Worm (Caenorhabditis elegans): Measurements from ENCODE around the gene T15H9.5.

Gene T15H9.5

DNA sequence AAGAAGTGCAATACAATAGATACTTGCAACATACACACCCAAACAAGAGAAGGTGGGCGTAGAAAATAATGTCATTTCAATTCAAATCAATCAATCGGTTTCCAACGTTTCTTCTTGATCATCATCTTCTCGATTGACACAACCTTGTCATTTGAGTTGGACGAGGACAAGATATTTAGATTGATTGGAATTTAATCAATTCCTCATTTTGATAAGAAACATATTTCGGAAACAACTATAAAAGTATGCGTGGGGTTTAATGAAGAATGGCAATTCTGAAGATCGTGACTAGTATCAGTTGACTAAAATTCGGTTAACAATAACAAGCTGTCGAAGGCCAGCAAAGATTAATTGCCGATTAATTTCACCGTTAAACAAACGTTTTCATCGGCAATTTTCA is 9.4 kb upstream of the T15H9.5 start:
- TF ChIP-seq lin-11 (tag; optimal IDR thresholded peaks at IDR 0.05) (no peak), unc-55 (GFP tag; optimal IDR thresholded peaks at IDR 0.05) (peak; percentile 18)

ce11 chrII:9619995-9620535 is 8.8 kb upstream of the T15H9.5 start:
- TF ChIP-seq nhr-11 (tag; optimal IDR thresholded peaks at IDR 0.05) (peak; percentile 67), ztf-16 (tag; optimal IDR thresholded peaks at IDR 0.05) (no peak)

ce11 chrII:9619402-9619862 is 8.2 kb upstream of the T15H9.5 start:
- no peak for TF ChIP-seq pha-4 (tag; optimal IDR thresholded peaks at IDR 0.05)
- no peak for TF ChIP-seq T23F11.4 (GFP tag; optimal IDR thresholded peaks at IDR 0.05)
- no peak for TF ChIP-seq ahr-1 (tag; optimal IDR thresholded peaks at IDR 0.05)
- no peak for TF ChIP-seq fkh-6 (tag; optimal IDR thresholded peaks at IDR 0.05)
- TF ChIP-seq elt-4 (tag; optimal IDR thresholded peaks at IDR 0.05): no peak
- no peak for TF ChIP-seq sox-2 (GFP tag; IDR thresholded peaks at IDR 0.05)
- TF ChIP-seq gmeb-2 (tag; optimal IDR thresholded peaks at IDR 0.05): no peak
- TF ChIP-seq ttx-3 (tag; optimal IDR thresholded peaks at IDR 0.05): no peak
- TF ChIP-seq unc-55 (GFP tag; optimal IDR thresholded peaks at IDR 0.05): peak; percentile 82
- TF ChIP-seq sdc-2 (tag; optimal IDR thresholded peaks at IDR 0.05): no peak
- TF ChIP-seq ceh-18 (tag; optimal IDR thresholded peaks at IDR 0.05): peak; percentile 63
- no peak for TF ChIP-seq pag-3 (tag; optimal IDR thresholded peaks at IDR 0.05; ENCODE audit: borderline replicate concordance)
- TF ChIP-seq madf-2 (tag; optimal IDR thresholded peaks at IDR 0.05): peak; percentile 33
- TF ChIP-seq ceh-30 (tag; optimal IDR thresholded peaks at IDR 0.05): no peak
- no peak for TF ChIP-seq ceh-24 (tag; optimal IDR thresholded peaks at IDR 0.05)
- TF ChIP-seq syd-9 (tag; optimal IDR thresholded peaks at IDR 0.05): no peak
- no peak for TF ChIP-seq K09A11.1 (tag; optimal IDR thresholded peaks at IDR 0.05; ENCODE audit: insufficient read depth)
- no peak for TF ChIP-seq ets-4 (tag; optimal IDR thresholded peaks at IDR 0.05)
- TF ChIP-seq ztf-16 (tag; optimal IDR thresholded peaks at IDR 0.05): no peak
- TF ChIP-seq pros-1 (tag; optimal IDR thresholded peaks at IDR 0.05): no peak
- no peak for TF ChIP-seq tbx-7 (tag; optimal IDR thresholded peaks at IDR 0.05)
- TF ChIP-seq ceh-2 (tag; optimal IDR thresholded peaks at IDR 0.05): no peak
- no peak for TF ChIP-seq ama-1 (optimal IDR thresholded peaks at IDR 0.05)
- no peak for TF ChIP-seq che-1 (tag; optimal IDR thresholded peaks at IDR 0.05)
- TF ChIP-seq C38D4.7 (GFP tag; optimal IDR thresholded peaks at IDR 0.05): no peak
- TF ChIP-seq pat-9 (tag; optimal IDR thresholded peaks at IDR 0.05): no peak
- no peak for TF ChIP-seq ceh-19 (GFP tag; optimal IDR thresholded peaks at IDR 0.05)
- TF ChIP-seq ref-2 (tag; optimal IDR thresholded peaks at IDR 0.05): no peak
- TF ChIP-seq unc-86 (tag; optimal IDR thresholded peaks at IDR 0.05): no peak
- no peak for TF ChIP-seq C08G9.2 (tag; optimal IDR thresholded peaks at IDR 0.05)
- TF ChIP-seq rnt-1 (tag; optimal IDR thresholded peaks at IDR 0.05): peak; percentile 20
- peak; percentile 29 for TF ChIP-seq tbx-2 (tag; optimal IDR thresholded peaks at IDR 0.05)
- no peak for TF ChIP-seq pqm-1 (tag; optimal IDR thresholded peaks at IDR 0.05)
- TF ChIP-seq nfya-1 (tag; optimal IDR thresholded peaks at IDR 0.05): peak; percentile 36
- TF ChIP-seq hlh-6 (tag; optimal IDR thresholded peaks at IDR 0.05): no peak
- no peak for TF ChIP-seq hlh-8 (tag; optimal IDR thresholded peaks at IDR 0.05)
- TF ChIP-seq pha-2 (tag; optimal IDR thresholded peaks at IDR 0.05): no peak
- no peak for TF ChIP-seq K02D7.2 (tag; optimal IDR thresholded peaks at IDR 0.05)
- TF ChIP-seq hlh-30 (tag; optimal IDR thresholded peaks at IDR 0.05; ENCODE audit: insufficient read depth): no peak
- no peak for TF ChIP-seq odd-2 (tag; optimal IDR thresholded peaks at IDR 0.05)
- no peak for TF ChIP-seq unc-3 (GFP tag; conservative IDR thresholded peaks at IDR 0.05)
- no peak for TF ChIP-seq unc-3 (tag; optimal IDR thresholded peaks at IDR 0.05)
- TF ChIP-seq ceh-48 (tag; optimal IDR thresholded peaks at IDR 0.05): no peak
- no peak for TF ChIP-seq F13H6.1 (tag; optimal IDR thresholded peaks at IDR 0.05)
- TF ChIP-seq zip-5 (tag; optimal IDR thresholded peaks at IDR 0.05): no peak
- no peak for TF ChIP-seq sox-4 (tag; optimal IDR thresholded peaks at IDR 0.05)
- no peak for TF ChIP-seq fax-1 (tag; optimal IDR thresholded peaks at IDR 0.05)
- TF ChIP-seq nhr-232 (tag; optimal IDR thresholded peaks at IDR 0.05): no peak
